Worm (Caenorhabditis elegans) whole organism, L2 larva: ENCODE data around the gene spp-2.

Source experiments
- ama-1 ChIP-seq: fragments of 150-350 bp; optimal IDR thresholded peaks from 2 replicates; lab custom pipeline; 2018; ENCODE audit warnings: inconsistent platforms
- blmp-1 ChIP-seq: sonication (generic microtip); optimal IDR thresholded peaks from 2 replicates; lab custom pipeline; 2017; ENCODE audit warnings: missing genetic modification characterization, mild to moderate bottlenecking, missing compliant biosample characterization, antibody characterized with exemption, moderate library complexity; ENCODE audit not compliant: insufficient read depth
- nhr-11 ChIP-seq: fragments of 150-350 bp; optimal IDR thresholded peaks from 2 replicates; lab custom pipeline; 2014; ENCODE audit warnings: missing biosample characterization, missing genetic modification characterization
- nhr-12 ChIP-seq: fragments of 150-350 bp; optimal IDR thresholded peaks from 2 replicates; lab custom pipeline; 2014; ENCODE audit warnings: missing biosample characterization, missing genetic modification characterization
- unc-55 ChIP-seq: fragments of 150-350 bp; sonication (generic microtip); optimal IDR thresholded peaks from 3 replicates; lab custom pipeline; 2014; ENCODE audit warnings: missing biosample characterization, missing genetic modification reagents, missing genetic modification characterization

- TF ChIP-seq ama-1 (lab: Kevin White, UChicago), result no peak
- TF ChIP-seq nhr-12 (tag; lab: Kevin White, UChicago), result no peak
- no peak for TF ChIP-seq unc-55 (GFP tag; lab: Kevin White, UChicago)
- TF ChIP-seq blmp-1, result no peak
- TF ChIP-seq nhr-11 (tag; lab: Kevin White, UChicago), result no peak
These were observed 11.0 kb downstream of the spp-2 start, which contains the start of gene sur-5 for ce11 chrX:7305520-7306186.
